Worm (Caenorhabditis elegans) whole organism, L1 larva: ENCODE results near the gene srx-2.

Experiments used
- C16A3.4 ChIP-seq: fragments of 150-350 bp; optimal IDR thresholded peaks from 2 replicates; lab custom pipeline; 2014; ENCODE audit warnings: missing biosample characterization, missing genetic modification characterization
- F16B12.6 ChIP-seq: fragments of 150-350 bp; optimal IDR thresholded peaks from 2 replicates; lab custom pipeline; 2014; ENCODE audit warnings: missing biosample characterization, missing genetic modification characterization
- Y116A8C.19 ChIP-seq: sonication (generic microtip); optimal IDR thresholded peaks from 2 replicates; lab custom pipeline; 2016; ENCODE audit warnings: missing compliant biosample characterization, missing genetic modification characterization, borderline replicate concordance
- aha-1 ChIP-seq: fragments of 150-350 bp; optimal IDR thresholded peaks from 2 replicates; lab custom pipeline; 2014; ENCODE audit warnings: missing biosample characterization, missing genetic modification characterization
- blmp-1 ChIP-seq: fragments of 150-350 bp; optimal IDR thresholded peaks from 2 replicates; lab custom pipeline; 2014; ENCODE audit warnings: missing biosample characterization, missing genetic modification characterization
- ceh-63 ChIP-seq: fragments of 200-800 bp; sonication (Bioruptor generic); optimal IDR thresholded peaks from 2 replicates; lab custom pipeline; 2018; ENCODE audit warnings: mild to moderate bottlenecking, missing genetic modification characterization, missing compliant biosample characterization
- ceh-8 ChIP-seq: fragments of 200-800 bp; sonication (Bioruptor generic); optimal IDR thresholded peaks from 2 replicates; lab custom pipeline; 2018; ENCODE audit warnings: mild to moderate bottlenecking, missing genetic modification characterization, moderate library complexity, missing compliant biosample characterization
- ceh-90 ChIP-seq: sonication (generic microtip); optimal IDR thresholded peaks from 2 replicates; lab custom pipeline; 2016; ENCODE audit warnings: missing genetic modification characterization, missing compliant biosample characterization
- dpl-1 ChIP-seq, 3 experiments: fragments of 150-350 bp in 2 of 3; sonication (generic microtip) in 1 of 3; optimal IDR thresholded peaks; 2 replicates each; lab custom pipeline; 2014 to 2017; ENCODE audit warnings: missing biosample characterization in 3 of 3, missing genetic modification characterization in 3 of 3, missing genetic modification reagents in 3 of 3
- dsc-1 ChIP-seq: sonication (generic microtip); optimal IDR thresholded peaks from 2 replicates; lab custom pipeline; 2016; ENCODE audit warnings: mild to moderate bottlenecking, missing genetic modification characterization, missing compliant biosample characterization
- efl-1 ChIP-seq, 4 experiments: fragments of 150-350 bp; optimal IDR thresholded peaks in 3 of 4; peaks in 1 of 4; 1 replicate in 1 of 4; 2 replicates in 3 of 4; lab custom pipeline; 2014; ENCODE audit warnings: missing biosample characterization in 2 of 4, missing genetic modification characterization in 2 of 4, missing genetic modification reagents in 2 of 4
- efl-3 ChIP-seq: fragments of 200-800 bp; sonication (Bioruptor generic); optimal IDR thresholded peaks from 2 replicates; lab custom pipeline; 2018; ENCODE audit warnings: mild to moderate bottlenecking, missing genetic modification characterization, missing compliant biosample characterization
- elt-3 ChIP-seq, 6 experiments: fragments of 150-350 bp in 1 of 6; sonication (generic microtip); optimal IDR thresholded peaks; 2 replicates each; lab custom pipeline; 2017 to 2018; ENCODE audit warnings: missing biosample characterization in 6 of 6, missing genetic modification characterization in 6 of 6, inconsistent platforms in 1 of 6
- fkh-10 ChIP-seq: sonication (generic microtip); optimal IDR thresholded peaks from 2 replicates; lab custom pipeline; 2017; ENCODE audit warnings: missing biosample characterization, missing genetic modification reagents, missing genetic modification characterization
- fkh-8 ChIP-seq: sonication (generic microtip); optimal IDR thresholded peaks from 2 replicates; lab custom pipeline; 2016; ENCODE audit warnings: mild to moderate bottlenecking, missing genetic modification characterization, missing compliant biosample characterization
- fos-1 ChIP-seq: fragments of 150-350 bp; optimal IDR thresholded peaks from 2 replicates; lab custom pipeline; 2014; ENCODE audit warnings: missing biosample characterization, missing genetic modification characterization
- grh-1 ChIP-seq: fragments of 200-800 bp; sonication (Bioruptor generic); IDR thresholded peaks from 2 replicates; pipeline ENCODE4 v1.3.6; 2022; ENCODE audit warnings: missing genetic modification reagents, missing genetic modification characterization, missing compliant biosample characterization
- lin-13 ChIP-seq: fragments of 150-350 bp; optimal IDR thresholded peaks from 2 replicates; lab custom pipeline; 2014; ENCODE audit warnings: missing biosample characterization, missing genetic modification reagents, missing genetic modification characterization
- lin-14 ChIP-seq: fragments of 200-800 bp; sonication (Bioruptor generic); optimal IDR thresholded peaks from 2 replicates; lab custom pipeline; 2018; ENCODE audit warnings: mild to moderate bottlenecking, missing genetic modification characterization, moderate library complexity, missing compliant biosample characterization
- lin-35 ChIP-seq, 2 experiments: fragments of 150-350 bp; optimal IDR thresholded peaks; 2 replicates each; lab custom pipeline; 2014; ENCODE audit warnings: missing biosample characterization in 2 of 2, missing genetic modification characterization in 2 of 2, missing genetic modification reagents in 2 of 2
- lin-39 ChIP-seq: fragments of 150-350 bp; optimal IDR thresholded peaks from 2 replicates; lab custom pipeline; 2014; ENCODE audit warnings: missing biosample characterization, missing genetic modification reagents, missing genetic modification characterization
- lsy-2 ChIP-seq, 2 experiments: fragments of 150-350 bp; optimal IDR thresholded peaks; 2 replicates each; lab custom pipeline; 2014; ENCODE audit warnings: missing biosample characterization in 2 of 2, missing genetic modification characterization in 2 of 2
- mef-2 ChIP-seq: fragments of 150-350 bp; optimal IDR thresholded peaks from 2 replicates; lab custom pipeline; 2014; ENCODE audit warnings: missing biosample characterization, missing genetic modification characterization
- mep-1 ChIP-seq: fragments of 150-350 bp; optimal IDR thresholded peaks from 2 replicates; lab custom pipeline; 2014; ENCODE audit warnings: missing biosample characterization, missing genetic modification characterization
- nhr-11 ChIP-seq: fragments of 150-350 bp; optimal IDR thresholded peaks from 2 replicates; lab custom pipeline; 2014; ENCODE audit warnings: missing biosample characterization, missing genetic modification characterization
- nhr-19 ChIP-seq: fragments of 200-800 bp; sonication (Bioruptor generic); conservative IDR thresholded peaks from 2 replicates; pipeline ENCODE4 v1.3.6; 2022; ENCODE audit warnings: missing genetic modification characterization, missing compliant biosample characterization
- nhr-20 ChIP-seq: sonication (generic microtip); optimal IDR thresholded peaks from 2 replicates; lab custom pipeline; 2016; ENCODE audit warnings: mild to moderate bottlenecking, missing genetic modification characterization, missing compliant biosample characterization
- nhr-47 ChIP-seq: sonication (generic microtip); optimal IDR thresholded peaks from 2 replicates; lab custom pipeline; 2016; ENCODE audit warnings: mild to moderate bottlenecking, missing genetic modification characterization, moderate library complexity, missing compliant biosample characterization
- nhr-71 ChIP-seq: sonication (generic microtip); optimal IDR thresholded peaks from 2 replicates; lab custom pipeline; 2016; ENCODE audit warnings: mild to moderate bottlenecking, missing genetic modification characterization, moderate library complexity, missing compliant biosample characterization
- nhr-84 ChIP-seq: sonication (generic microtip); optimal IDR thresholded peaks from 2 replicates; lab custom pipeline; 2017; ENCODE audit warnings: missing biosample characterization, missing genetic modification characterization
- pag-3 ChIP-seq: sonication (generic microtip); optimal IDR thresholded peaks from 2 replicates; lab custom pipeline; 2017; ENCODE audit warnings: missing genetic modification characterization, mild to moderate bottlenecking, missing compliant biosample characterization, antibody characterized with exemption, borderline replicate concordance; ENCODE audit not compliant: insufficient read depth
- pax-3 ChIP-seq: fragments of 200-800 bp; sonication (Bioruptor generic); optimal IDR thresholded peaks from 2 replicates; lab custom pipeline; 2018; ENCODE audit warnings: mild to moderate bottlenecking, missing genetic modification characterization, moderate library complexity, missing compliant biosample characterization
- pqm-1 ChIP-seq: sonication (generic microtip); optimal IDR thresholded peaks from 3 replicates; lab custom pipeline; 2017; ENCODE audit warnings: missing biosample characterization, missing genetic modification characterization
- rnt-1 ChIP-seq: sonication (generic microtip); optimal IDR thresholded peaks from 2 replicates; lab custom pipeline; 2016; ENCODE audit warnings: mild to moderate bottlenecking, missing genetic modification characterization, moderate library complexity, missing compliant biosample characterization
- snu-23 ChIP-seq: sonication (generic microtip); optimal IDR thresholded peaks from 2 replicates; lab custom pipeline; 2016; ENCODE audit warnings: missing genetic modification characterization, missing compliant biosample characterization
- tbx-2 ChIP-seq: sonication (generic microtip); optimal IDR thresholded peaks from 2 replicates; lab custom pipeline; 2016; ENCODE audit warnings: missing genetic modification characterization, missing compliant biosample characterization
- tlp-1 ChIP-seq: fragments of 150-350 bp; optimal IDR thresholded peaks from 2 replicates; lab custom pipeline; 2014; ENCODE audit warnings: missing biosample characterization, missing genetic modification characterization
- unc-86 ChIP-seq: sonication (generic microtip); optimal IDR thresholded peaks from 2 replicates; lab custom pipeline; 2016; ENCODE audit warnings: missing genetic modification characterization, missing compliant biosample characterization
- ztf-11 ChIP-seq, 2 experiments: sonication (generic microtip); optimal IDR thresholded peaks; 2 replicates each; lab custom pipeline; 2016 to 2017; ENCODE audit warnings: missing genetic modification characterization in 2 of 2, missing biosample characterization in 1 of 2, missing compliant biosample characterization in 1 of 2
- ztf-4 ChIP-seq: fragments of 150-350 bp; optimal IDR thresholded peaks from 2 replicates; lab custom pipeline; 2014; ENCODE audit warnings: missing biosample characterization, missing genetic modification characterization

srx-2 gene

DNA sequence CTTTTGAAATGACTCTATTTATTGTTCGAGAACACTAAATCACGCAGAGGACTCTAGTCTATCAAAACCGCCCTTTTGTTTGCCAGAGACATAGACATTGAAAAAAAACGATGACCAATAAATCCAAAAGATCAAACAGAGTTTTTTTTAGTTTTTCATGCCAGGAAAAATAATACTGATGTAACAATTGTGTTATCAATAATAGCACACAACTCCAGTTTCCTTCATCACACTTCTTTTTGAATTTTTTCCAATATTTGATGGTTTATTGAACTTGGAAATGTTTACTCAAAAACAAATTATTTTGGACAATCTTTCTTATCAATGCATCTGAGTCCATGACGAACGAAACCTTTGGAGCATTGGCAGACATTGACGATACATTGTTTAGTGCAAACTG lies 44.7 kb downstream of the srx-2 start, which contains the start of gene C25E10.8:
Gene C25E10.8, minus strand, starts transcription at position 101 of the 400 bp plus-strand sequence.
- TF ChIP-seq tlp-1 (tag; lab: Kevin White, UChicago) (no peak), lin-14 (GFP tag; lab: Kevin White, UChicago) (no peak), rnt-1 (no peak), elt-3 (tag; optimal IDR thresholded peaks at IDR 0.05; lab: Kevin White, UChicago) (no peak), ceh-8 (GFP tag; lab: Kevin White, UChicago) (no peak), fos-1 (tag; lab: Kevin White, UChicago) (no peak), pag-3 (tag; lab: Kevin White, UChicago) (no peak), C16A3.4 (no peak), Y116A8C.19 (no peak), fkh-8 (tag; lab: Kevin White, UChicago) (no peak), nhr-11 (no peak), ztf-4 (no peak), ztf-11 (tag; optimal IDR thresholded peaks at IDR 0.05; lab: Kevin White, UChicago) (no peak), ceh-90 (tag; lab: Kevin White, UChicago) (no peak), fkh-10 (GFP tag; lab: Kevin White, UChicago) (no peak), dsc-1 (tag; lab: Kevin White, UChicago) (no peak), grh-1 (GFP tag; lab: Robert Waterston, UW) (no peak), lin-39 (tag; lab: Kevin White, UChicago) (no peak)

DNA sequence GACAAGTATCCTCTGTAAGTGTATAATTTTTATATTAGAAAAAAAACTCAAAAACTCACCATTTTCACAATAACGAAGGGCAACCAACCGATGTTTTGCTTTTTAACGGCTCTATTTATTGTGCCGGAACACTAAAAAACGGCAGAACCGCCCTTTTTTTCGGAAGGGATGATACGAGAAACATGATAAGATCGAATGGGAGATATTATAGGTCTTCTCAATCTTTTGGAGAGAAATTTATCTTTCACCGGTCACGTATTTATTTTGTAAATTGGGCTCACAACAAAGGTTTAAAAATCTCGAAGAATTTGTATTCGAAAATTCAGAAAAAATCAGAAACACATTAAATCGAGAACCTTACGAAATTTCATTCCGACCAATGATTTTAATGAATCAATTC lies 45.5 kb downstream of the srx-2 start, which contains the start of gene swm-1:
Gene swm-1, minus strand, starts transcription at position 101 of the 400 bp plus-strand sequence.
- no peak for TF ChIP-seq mef-2 (tag; lab: Kevin White, UChicago)
- TF ChIP-seq mep-1 (tag; lab: Kevin White, UChicago) = no peak
- TF ChIP-seq efl-3 = no peak
- TF ChIP-seq grh-1 (GFP tag; lab: Robert Waterston, UW) = no peak
- no peak for TF ChIP-seq fos-1 (tag; lab: Kevin White, UChicago)
- no peak for TF ChIP-seq ceh-90 (tag; lab: Kevin White, UChicago)
- TF ChIP-seq nhr-19 = no peak
- no peak for TF ChIP-seq blmp-1 (tag; lab: Kevin White, UChicago)
- no peak for TF ChIP-seq ceh-63 (GFP tag; lab: Kevin White, UChicago)
- TF ChIP-seq lsy-2 (tag; optimal IDR thresholded peaks at IDR 0.05; lab: Kevin White, UChicago) = no peak
- no peak for TF ChIP-seq nhr-84 (tag; lab: Kevin White, UChicago)
- TF ChIP-seq nhr-20 (tag; lab: Kevin White, UChicago) = no peak
- no peak for TF ChIP-seq rnt-1
- TF ChIP-seq snu-23 (GFP tag; lab: Kevin White, UChicago) = no peak
- no peak for TF ChIP-seq lin-13 (GFP tag; lab: Kevin White, UChicago)
- TF ChIP-seq dpl-1 (GFP tag; optimal IDR thresholded peaks at IDR 0.05; lab: Kevin White, UChicago) = no peak
- TF ChIP-seq tbx-2 (tag; lab: Kevin White, UChicago) = no peak
- no peak for TF ChIP-seq aha-1 (tag; lab: Kevin White, UChicago)

DNA sequence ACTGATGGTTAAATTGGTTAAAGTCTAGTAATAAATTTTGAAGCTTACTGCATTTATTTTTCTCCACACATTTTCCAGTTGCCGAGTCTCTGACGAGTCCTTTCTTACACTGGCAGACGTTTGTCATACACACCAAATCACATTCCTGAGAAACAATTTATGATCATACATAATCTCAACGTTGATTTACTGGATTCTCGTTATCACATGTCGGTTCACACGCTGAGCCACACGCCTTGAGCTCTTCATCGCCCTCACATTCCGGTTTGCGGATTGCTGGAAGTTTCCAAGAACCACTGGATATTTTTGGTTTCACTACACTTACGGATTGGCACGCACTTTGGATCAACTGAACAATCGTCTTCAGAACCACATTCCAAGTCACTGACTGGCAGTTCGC lies 46.4 kb downstream of the srx-2 start:
- TF ChIP-seq efl-1 (optimal IDR thresholded peaks at IDR 0.05; lab: Kevin White, UChicago) = no peak
- TF ChIP-seq efl-1 (GFP tag; optimal IDR thresholded peaks at IDR 0.05 in 1 of 2; lab: Kevin White, UChicago) = peak in 1 of 2 experiments; percentile 88
- TF ChIP-seq dsc-1 (tag; lab: Kevin White, UChicago) = peak; percentile 48
- peak; percentile 83 for TF ChIP-seq fkh-8 (tag; lab: Kevin White, UChicago)
- TF ChIP-seq pax-3 (tag; lab: Kevin White, UChicago) = peak; percentile 8
- TF ChIP-seq nhr-47 (tag; lab: Kevin White, UChicago) = peak; percentile 44
- no peak for TF ChIP-seq pqm-1 (tag; lab: Kevin White, UChicago)
- TF ChIP-seq lin-35 (GFP tag; optimal IDR thresholded peaks at IDR 0.05; lab: Kevin White, UChicago) = no peak
- no peak for TF ChIP-seq F16B12.6 (tag; lab: Kevin White, UChicago)
- peak; percentile 53 for TF ChIP-seq nhr-71 (tag; lab: Kevin White, UChicago)
- TF ChIP-seq unc-86 = no peak
- TF ChIP-seq lin-39 (tag; lab: Kevin White, UChicago) = no peak
